Worm (Caenorhabditis elegans) whole organism, early embryonic: Measurements from ENCODE around the gene znf-474.

Source experiments
- B0310.2 ChIP-seq: sonication (generic microtip); optimal IDR thresholded peaks from 2 replicates; lab custom pipeline; 2016; ENCODE audit warnings: mild to moderate bottlenecking, missing genetic modification characterization, missing compliant biosample characterization
- F13C5.2 ChIP-seq: sonication (generic microtip); optimal IDR thresholded peaks from 2 replicates; lab custom pipeline; 2017; ENCODE audit warnings: mild to moderate bottlenecking, missing genetic modification characterization, inconsistent platforms, missing compliant biosample characterization
- aly-1 ChIP-seq: sonication (generic microtip); optimal IDR thresholded peaks from 2 replicates; lab custom pipeline; 2016; ENCODE audit warnings: missing genetic modification characterization, missing compliant biosample characterization
- ama-1 ChIP-seq: fragments of 150-350 bp; optimal IDR thresholded peaks from 2 replicates; lab custom pipeline; 2014
- ceh-13 ChIP-seq: fragments of 200-800 bp; sonication (Bioruptor generic); optimal IDR thresholded peaks from 2 replicates; lab custom pipeline; 2018; ENCODE audit warnings: mild to moderate bottlenecking, missing genetic modification characterization, missing compliant biosample characterization
- ceh-36 ChIP-seq: sonication (generic microtip); optimal IDR thresholded peaks from 2 replicates; lab custom pipeline; 2016; ENCODE audit warnings: missing genetic modification characterization, inconsistent platforms, missing compliant biosample characterization
- ets-7 ChIP-seq: sonication (generic microtip); optimal IDR thresholded peaks from 2 replicates; lab custom pipeline; 2016; ENCODE audit warnings: missing genotype, missing genetic modification characterization, missing compliant biosample characterization
- flt-1 ChIP-seq: fragments of 200-800 bp; sonication (Bioruptor generic); IDR thresholded peaks from 2 replicates; pipeline ENCODE4 v1.3.6; 2022; ENCODE audit warnings: missing genetic modification characterization, missing compliant biosample characterization
- hmbx-1 ChIP-seq: sonication (generic microtip); optimal IDR thresholded peaks from 2 replicates; lab custom pipeline; 2016; ENCODE audit warnings: mild to moderate bottlenecking, missing genetic modification characterization, missing compliant biosample characterization
- hmg-4 ChIP-seq: fragments of 200-800 bp; sonication (Bioruptor generic); optimal IDR thresholded peaks from 2 replicates; lab custom pipeline; 2018; ENCODE audit warnings: mild to moderate bottlenecking, missing genetic modification characterization, missing compliant biosample characterization
- hnd-1 ChIP-seq: sonication (generic microtip); optimal IDR thresholded peaks from 2 replicates; lab custom pipeline; 2016; ENCODE audit warnings: missing genetic modification characterization, missing compliant biosample characterization
- pes-1 ChIP-seq: fragments of 200-800 bp; sonication (Bioruptor generic); IDR thresholded peaks from 2 replicates; pipeline ENCODE4 v1.3.6; 2022; ENCODE audit warnings: missing genetic modification reagents, missing genetic modification characterization, missing compliant biosample characterization
- scrt-1 ChIP-seq: fragments of 200-800 bp; sonication (Bioruptor generic); IDR thresholded peaks from 2 replicates; pipeline ENCODE4 v1.3.6; 2022; ENCODE audit warnings: missing genetic modification characterization, missing compliant biosample characterization
- sea-1 ChIP-seq: fragments of 200-800 bp; sonication (Bioruptor generic); conservative IDR thresholded peaks from 2 replicates; pipeline ENCODE4 v1.3.6; 2022; ENCODE audit warnings: missing genetic modification characterization, missing compliant biosample characterization
- tbx-11 ChIP-seq: fragments of 200-800 bp; sonication (Bioruptor generic); IDR thresholded peaks from 2 replicates; pipeline ENCODE4 v1.3.6; 2022; ENCODE audit warnings: missing genetic modification characterization, missing compliant biosample characterization
- tbx-37 ChIP-seq: fragments of 200-800 bp; sonication (Bioruptor generic); conservative IDR thresholded peaks from 2 replicates; pipeline ENCODE4 v1.3.6; 2022; ENCODE audit warnings: missing genetic modification reagents, missing genetic modification characterization, missing compliant biosample characterization
- tra-4 ChIP-seq: sonication (generic microtip); optimal IDR thresholded peaks from 2 replicates; lab custom pipeline; 2017; ENCODE audit warnings: missing genetic modification characterization, missing compliant biosample characterization

znf-474 gene

ce11 chrX:12174686-12175404 lies 25.1 kb downstream of the znf-474 start:
- TF ChIP-seq sea-1 (GFP tag; lab: Robert Waterston, UW) (no peak), tbx-11 (no peak), aly-1 (tag; lab: Kevin White, UChicago) (no peak), F13C5.2 (tag; lab: Kevin White, UChicago) (no peak), ets-7 (no peak), ama-1 (no peak), scrt-1 (GFP tag; lab: Robert Waterston, UW) (no peak), pes-1 (GFP tag; lab: Robert Waterston, UW) (no peak), tra-4 (tag; lab: Kevin White, UChicago) (no peak), ceh-36 (tag; lab: Kevin White, UChicago) (no peak), tbx-37 (GFP tag; lab: Robert Waterston, UW) (no peak), B0310.2 (no peak), ceh-13 (GFP tag; lab: Kevin White, UChicago) (no peak), hmbx-1 (tag; lab: Kevin White, UChicago) (no peak), flt-1 (no peak), hmg-4 (GFP tag; lab: Kevin White, UChicago) (no peak)

ce11 chrX:12175667-12176278 lies 26.0 kb downstream of the znf-474 start:
- no peak for TF ChIP-seq flt-1
- no peak for TF ChIP-seq tra-4 (tag; lab: Kevin White, UChicago)
- no peak for TF ChIP-seq hmbx-1 (tag; lab: Kevin White, UChicago)
- no peak for TF ChIP-seq ets-7
- no peak for TF ChIP-seq sea-1 (GFP tag; lab: Robert Waterston, UW)
- TF ChIP-seq tbx-37 (GFP tag; lab: Robert Waterston, UW): no peak
- TF ChIP-seq tbx-11: no peak
- TF ChIP-seq ama-1: no peak

- TF ChIP-seq F13C5.2 (tag; lab: Kevin White, UChicago): no peak
- no peak for TF ChIP-seq ceh-13 (GFP tag; lab: Kevin White, UChicago)
- TF ChIP-seq tra-4 (tag; lab: Kevin White, UChicago): no peak
- no peak for TF ChIP-seq ama-1
- TF ChIP-seq B0310.2: no peak
- no peak for TF ChIP-seq tbx-11
- no peak for TF ChIP-seq scrt-1 (GFP tag; lab: Robert Waterston, UW)
- no peak for TF ChIP-seq hmg-4 (GFP tag; lab: Kevin White, UChicago)
- TF ChIP-seq hmbx-1 (tag; lab: Kevin White, UChicago): no peak
- TF ChIP-seq tbx-37 (GFP tag; lab: Robert Waterston, UW): no peak
- TF ChIP-seq aly-1 (tag; lab: Kevin White, UChicago): no peak
Measured at ce11 chrX:12176394-12176793, 26.7 kb downstream of the znf-474 start.

- TF ChIP-seq ets-7 (no peak), ama-1 (no peak), sea-1 (GFP tag; lab: Robert Waterston, UW) (no peak), pes-1 (GFP tag; lab: Robert Waterston, UW) (no peak), aly-1 (tag; lab: Kevin White, UChicago) (no peak), B0310.2 (no peak), ceh-13 (GFP tag; lab: Kevin White, UChicago) (no peak), tbx-11 (no peak), scrt-1 (GFP tag; lab: Robert Waterston, UW) (no peak), hmbx-1 (tag; lab: Kevin White, UChicago) (no peak), F13C5.2 (tag; lab: Kevin White, UChicago) (no peak), tra-4 (tag; lab: Kevin White, UChicago) (no peak), hmg-4 (GFP tag; lab: Kevin White, UChicago) (no peak), flt-1 (no peak), hnd-1 (no peak), tbx-37 (GFP tag; lab: Robert Waterston, UW) (no peak), ceh-36 (tag; lab: Kevin White, UChicago) (no peak)
Measured at ce11 chrX:12176873-12177293, 27.2 kb downstream of the znf-474 start.

ce11 chrX:12177521-12177920 lies 27.8 kb downstream of the znf-474 start:
- no peak for TF ChIP-seq sea-1 (GFP tag; lab: Robert Waterston, UW)
- TF ChIP-seq hmg-4 (GFP tag; lab: Kevin White, UChicago): no peak
- no peak for TF ChIP-seq ceh-36 (tag; lab: Kevin White, UChicago)
- no peak for TF ChIP-seq flt-1
- TF ChIP-seq ets-7: no peak
- no peak for TF ChIP-seq tbx-37 (GFP tag; lab: Robert Waterston, UW)
- no peak for TF ChIP-seq pes-1 (GFP tag; lab: Robert Waterston, UW)
- no peak for TF ChIP-seq ama-1
- no peak for TF ChIP-seq F13C5.2 (tag; lab: Kevin White, UChicago)
- no peak for TF ChIP-seq scrt-1 (GFP tag; lab: Robert Waterston, UW)
- TF ChIP-seq tra-4 (tag; lab: Kevin White, UChicago): no peak
- no peak for TF ChIP-seq aly-1 (tag; lab: Kevin White, UChicago)
- TF ChIP-seq hmbx-1 (tag; lab: Kevin White, UChicago): no peak
- TF ChIP-seq tbx-11: no peak
- TF ChIP-seq ceh-13 (GFP tag; lab: Kevin White, UChicago): no peak
- TF ChIP-seq B0310.2: no peak
- no peak for TF ChIP-seq hnd-1

- TF ChIP-seq hnd-1: no peak
- no peak for TF ChIP-seq ceh-36 (tag; lab: Kevin White, UChicago)
- no peak for TF ChIP-seq pes-1 (GFP tag; lab: Robert Waterston, UW)
- no peak for TF ChIP-seq B0310.2
- TF ChIP-seq scrt-1 (GFP tag; lab: Robert Waterston, UW): no peak
- TF ChIP-seq F13C5.2 (tag; lab: Kevin White, UChicago): no peak
- TF ChIP-seq tbx-37 (GFP tag; lab: Robert Waterston, UW): no peak
- no peak for TF ChIP-seq flt-1
- no peak for TF ChIP-seq sea-1 (GFP tag; lab: Robert Waterston, UW)
- TF ChIP-seq hmg-4 (GFP tag; lab: Kevin White, UChicago): no peak
- no peak for TF ChIP-seq ama-1
- no peak for TF ChIP-seq ets-7
- TF ChIP-seq ceh-13 (GFP tag; lab: Kevin White, UChicago): no peak
- TF ChIP-seq aly-1 (tag; lab: Kevin White, UChicago): no peak
- TF ChIP-seq hmbx-1 (tag; lab: Kevin White, UChicago): no peak
- no peak for TF ChIP-seq tbx-11
- no peak for TF ChIP-seq tra-4 (tag; lab: Kevin White, UChicago)
Measured at ce11 chrX:12178351-12179089, 28.8 kb downstream of the znf-474 start.
